Worm (Caenorhabditis elegans): ENCODE measurements around the gene C54G10.1.
A peak's percentile ranks its signal among the peaks of the same experiment; 100 is the strongest.

Gene C54G10.1

DNA sequence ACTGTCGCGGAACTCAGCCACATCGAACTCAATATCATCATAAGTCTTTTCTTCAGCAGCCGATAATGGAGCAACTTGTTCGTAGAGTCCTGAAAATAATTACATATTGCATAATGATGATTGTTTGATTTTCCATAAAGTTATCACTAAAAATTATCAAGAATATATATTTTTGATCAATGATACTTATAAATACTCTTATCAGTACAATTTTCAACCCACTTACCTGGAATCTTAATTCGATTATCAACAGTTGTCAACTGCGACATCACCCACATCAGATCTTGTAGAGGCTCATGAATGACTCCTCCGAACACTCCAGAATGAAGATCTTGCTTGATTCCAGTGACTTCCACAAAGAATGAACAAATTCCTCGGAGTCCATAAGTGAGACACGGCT, 44.9 kb upstream of the C54G10.1 start:
- peak; percentile 36 for TF ChIP-seq dve-1 (tag; optimal IDR thresholded peaks at IDR 0.05; ENCODE audit: insufficient read depth)
- TF ChIP-seq ZK337.2 (GFP tag; IDR thresholded peaks at IDR 0.05): no peak
- peak; percentile 5 for TF ChIP-seq pqm-1 (tag; optimal IDR thresholded peaks at IDR 0.05)
- TF ChIP-seq daf-16 (GFP tag; optimal IDR thresholded peaks at IDR 0.05): no peak
- peak; percentile 66 for TF ChIP-seq daf-16 (tag; optimal IDR thresholded peaks at IDR 0.05)
- no peak for TF ChIP-seq lim-7 (GFP tag; IDR thresholded peaks at IDR 0.05)
- TF ChIP-seq hlh-11 (tag; optimal IDR thresholded peaks at IDR 0.05): peak; percentile 34
- peak; percentile 35; the same call in 1 of the 2 replicates for TF ChIP-seq dmd-6 (GFP tag; IDR thresholded peaks at IDR 0.05)

DNA sequence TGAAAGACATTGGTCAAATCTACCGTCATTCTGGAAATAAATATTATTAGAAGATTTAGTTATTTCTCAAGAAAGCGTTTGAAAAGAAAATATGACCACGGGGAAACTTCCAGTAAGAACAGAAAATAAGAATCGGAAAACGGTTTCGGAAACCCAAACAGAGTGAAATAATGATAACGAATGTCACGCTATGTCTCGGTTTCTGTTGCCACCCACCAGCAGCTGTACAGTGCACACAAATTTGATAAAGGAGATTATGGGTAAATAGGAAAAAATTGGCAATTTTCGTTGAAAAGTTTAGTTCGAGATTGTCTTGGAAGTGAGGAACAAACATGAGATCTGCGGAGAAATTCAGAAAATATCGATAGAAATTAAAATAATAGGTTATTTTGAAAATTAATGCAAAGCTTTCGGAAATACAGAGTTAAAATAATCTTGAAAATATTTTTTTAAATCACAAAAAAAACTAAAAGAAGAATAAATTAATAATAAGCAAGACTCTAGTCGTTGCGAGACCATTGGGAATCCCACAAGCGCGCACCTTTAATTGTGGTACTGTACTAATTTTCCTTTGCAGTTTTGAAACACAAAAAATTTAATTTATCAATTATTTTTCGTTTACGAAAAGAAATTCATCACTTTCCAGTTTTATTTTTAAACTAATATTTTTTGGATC, 43.8 kb upstream of the C54G10.1 start, which contains the start of gene pes-9:
pes-9 (minus strand) TSS at position 30 of the 676 bp plus-strand sequence.
- TF ChIP-seq nhr-11 (tag; optimal IDR thresholded peaks at IDR 0.05) (no peak), zag-1 (tag; optimal IDR thresholded peaks at IDR 0.05) (no peak), ama-1 (optimal IDR thresholded peaks at IDR 0.05) (no peak), hlh-30 (tag; optimal IDR thresholded peaks at IDR 0.05; ENCODE audit: insufficient read depth) (no peak), hlh-11 (tag; optimal IDR thresholded peaks at IDR 0.05) (peak; percentile 57), nhr-28 (tag; optimal IDR thresholded peaks at IDR 0.05) (peak; percentile 27), dmd-6 (GFP tag; IDR thresholded peaks at IDR 0.05) (peak; percentile 11; the same call in 1 of the 2 replicates), dve-1 (tag; optimal IDR thresholded peaks at IDR 0.05; ENCODE audit: insufficient read depth) (peak; percentile 49), pqm-1 (tag; optimal IDR thresholded peaks at IDR 0.05) (peak; percentile 78), spr-1 (tag; optimal IDR thresholded peaks at IDR 0.05) (no peak), Y105C5A.15 (GFP tag; IDR thresholded peaks at IDR 0.05) (no peak), lin-15B (tag; optimal IDR thresholded peaks at IDR 0.05) (no peak), daf-16 (GFP tag; optimal IDR thresholded peaks at IDR 0.05) (no peak), daf-16 (tag; optimal IDR thresholded peaks at IDR 0.05) (peak; percentile 76), mes-2 (tag; optimal IDR thresholded peaks at IDR 0.05; ENCODE audit: poor library complexity, severe bottlenecking) (peak; percentile 25)

DNA sequence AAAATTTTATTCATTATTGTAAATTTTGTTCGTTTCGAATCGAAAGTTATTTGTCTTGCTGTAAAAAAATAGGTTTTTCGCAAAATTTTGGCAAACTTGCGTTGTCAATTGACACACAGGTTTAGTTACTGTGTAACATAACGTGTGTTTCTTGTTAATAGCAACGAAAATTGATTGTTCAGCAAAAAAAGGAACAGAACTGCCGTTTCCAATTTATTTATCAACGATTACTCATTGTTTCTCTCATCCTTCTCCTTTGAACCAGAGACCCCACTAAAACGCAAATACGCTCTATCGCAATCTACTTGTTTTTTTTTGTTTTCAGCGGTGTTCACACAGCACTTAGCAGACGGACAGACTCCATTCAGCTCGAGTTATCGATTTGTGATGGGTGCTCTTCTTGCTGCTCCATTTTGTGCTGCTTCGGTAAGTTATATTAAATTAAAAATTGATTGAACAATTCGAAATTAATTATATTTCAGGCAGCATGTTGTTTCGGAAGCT, 43.2 kb upstream of the C54G10.1 start, which contains the start of gene R11H6.2:
R11H6.2 (plus strand) TSS at position 326 of the 504 bp plus-strand sequence.
- no peak for TF ChIP-seq lim-7 (GFP tag; IDR thresholded peaks at IDR 0.05)
- no peak for TF ChIP-seq lin-13 (GFP tag; optimal IDR thresholded peaks at IDR 0.05)
- TF ChIP-seq dpl-1 (GFP tag; optimal IDR thresholded peaks at IDR 0.05): peak; percentile 24
- no peak for TF ChIP-seq F49E8.2 (tag; optimal IDR thresholded peaks at IDR 0.05; ENCODE audit: borderline replicate concordance)
- TF ChIP-seq zip-2 (tag; optimal IDR thresholded peaks at IDR 0.05): no peak
- TF ChIP-seq spr-1 (tag; optimal IDR thresholded peaks at IDR 0.05): no peak
- no peak for TF ChIP-seq skn-1 (tag; optimal IDR thresholded peaks at IDR 0.05)
- peak; percentile 75 for TF ChIP-seq nhr-6 (tag; optimal IDR thresholded peaks at IDR 0.05)
- TF ChIP-seq ctbp-1 (GFP tag; IDR thresholded peaks at IDR 0.05): 0 out of 2 replicates have a peak, but pooled peaks have one; percentile 13
- no peak for TF ChIP-seq madf-9 (GFP tag; conservative IDR thresholded peaks at IDR 0.05)
- TF ChIP-seq aha-1 (tag): no peak
- TF ChIP-seq T20F7.1 (GFP tag; optimal IDR thresholded peaks at IDR 0.05): no peak
- TF ChIP-seq saeg-2 (GFP tag; IDR thresholded peaks at IDR 0.05): no peak
- TF ChIP-seq lin-1 (GFP tag; IDR thresholded peaks at IDR 0.05): no peak
- TF ChIP-seq lir-3 (tag; optimal IDR thresholded peaks at IDR 0.05): no peak
- no peak for TF ChIP-seq zfp-2 (tag; optimal IDR thresholded peaks at IDR 0.05)
- TF ChIP-seq php-3 (GFP tag; IDR thresholded peaks at IDR 0.05): no peak
- TF ChIP-seq ZK337.2 (GFP tag; IDR thresholded peaks at IDR 0.05): no peak
- no peak for TF ChIP-seq nhr-42 (GFP tag; IDR thresholded peaks at IDR 0.05)
- no peak for TF ChIP-seq lin-15B (tag; optimal IDR thresholded peaks at IDR 0.05)
- no peak for TF ChIP-seq F26F4.8 (GFP tag; conservative IDR thresholded peaks at IDR 0.05)
- TF ChIP-seq daf-16 (GFP tag; optimal IDR thresholded peaks at IDR 0.05): no peak
- no peak for TF ChIP-seq daf-16 (tag; optimal IDR thresholded peaks at IDR 0.05)
- TF ChIP-seq F10B5.3 (tag; optimal IDR thresholded peaks at IDR 0.05): no peak
- TF ChIP-seq madf-5 (GFP tag; IDR thresholded peaks at IDR 0.05): no peak
- TF ChIP-seq ztf-11 (tag; optimal IDR thresholded peaks at IDR 0.05): no peak
- TF ChIP-seq spr-3 (GFP tag; optimal IDR thresholded peaks at IDR 0.05): no peak
- TF ChIP-seq cey-2 (tag; optimal IDR thresholded peaks at IDR 0.05; ENCODE audit: borderline replicate concordance, insufficient read depth): no peak
- no peak for TF ChIP-seq Y5F2A.4 (GFP tag; optimal IDR thresholded peaks at IDR 0.05)
- no peak for TF ChIP-seq ceh-20 (GFP tag; IDR thresholded peaks at IDR 0.05)
- no peak for TF ChIP-seq ceh-82 (tag; optimal IDR thresholded peaks at IDR 0.05)
- no peak for TF ChIP-seq duxl-1 (tag; optimal IDR thresholded peaks at IDR 0.05; ENCODE audit: poor library complexity)
- TF ChIP-seq nhr-77 (tag; optimal IDR thresholded peaks at IDR 0.05): no peak
- no peak for TF ChIP-seq zfp-3 (GFP tag; conservative IDR thresholded peaks at IDR 0.05)
